Fruit fly (Drosophila melanogaster) whole organism, wandering third instar larva: ENCODE measurements around the gene CG9691.

ENCODE experiments used
- Abd-B ChIP-seq: fragments of >200 bp; optimal IDR thresholded peaks from 2 replicates; lab custom pipeline; 2017; ENCODE audit warnings: missing biosample characterization, missing genetic modification characterization
- CG32264 ChIP-seq: fragments of 200-800 bp; sonication (Bioruptor generic); optimal IDR thresholded peaks from 2 replicates; lab custom pipeline; 2016; ENCODE audit warnings: missing biosample characterization, missing genetic modification characterization
- CG9705 ChIP-seq: fragments of 200-800 bp; sonication (Bioruptor generic); optimal IDR thresholded peaks from 2 replicates; lab custom pipeline; 2018; ENCODE audit warnings: missing biosample characterization, mild to moderate bottlenecking, missing genetic modification characterization
- CrebA ChIP-seq: fragments of 200-800 bp; sonication (Bioruptor generic); optimal IDR thresholded peaks from 2 replicates; lab custom pipeline; 2016; ENCODE audit warnings: missing biosample characterization, mild to moderate bottlenecking, missing genetic modification characterization, borderline replicate concordance
- Dfd ChIP-seq: fragments of >200 bp; optimal IDR thresholded peaks from 2 replicates; lab custom pipeline; 2017; ENCODE audit warnings: missing biosample characterization, missing genetic modification characterization
- Dif ChIP-seq: fragments of 200-275, 200-300 bp; sonication (Bioruptor generic); optimal IDR thresholded peaks from 2 replicates; lab custom pipeline; 2018; ENCODE audit warnings: missing biosample characterization, missing genetic modification characterization; ENCODE audit not compliant: partially characterized antibody
- GATAd ChIP-seq: sonication (Bioruptor generic); optimal IDR thresholded peaks from 2 replicates; lab custom pipeline; 2016; ENCODE audit warnings: missing biosample characterization, missing genetic modification characterization
- Hr78 ChIP-seq: fragments of >200 bp; optimal IDR thresholded peaks from 2 replicates; lab custom pipeline; 2017; ENCODE audit warnings: missing biosample characterization, missing genetic modification characterization
- Hr83 ChIP-seq: fragments of 200-300 bp; sonication (Bioruptor generic); optimal IDR thresholded peaks from 2 replicates; lab custom pipeline; 2016; ENCODE audit warnings: missing biosample characterization, mild to moderate bottlenecking, missing genetic modification characterization, moderate library complexity; ENCODE audit not compliant: poor library complexity, severe bottlenecking
- Myc ChIP-seq: fragments of >200 bp; optimal IDR thresholded peaks from 2 replicates; lab custom pipeline; 2017
- N ChIP-seq: fragments of >200 bp; optimal IDR thresholded peaks from 2 replicates; lab custom pipeline; 2018; ENCODE audit warnings: missing biosample characterization, missing external identifiers, missing genetic modification characterization
- OdsH ChIP-seq: fragments of 200-800 bp; sonication (Bioruptor generic); optimal IDR thresholded peaks from 2 replicates; lab custom pipeline; 2016; ENCODE audit warnings: missing biosample characterization, mild to moderate bottlenecking, missing genetic modification characterization
- Sp1 ChIP-seq: fragments of 200-800 bp; sonication (Bioruptor generic); optimal IDR thresholded peaks from 3 replicates; lab custom pipeline; 2019; ENCODE audit warnings: missing biosample characterization, mild to moderate bottlenecking, missing genetic modification characterization, moderate library complexity
- Vsx2 ChIP-seq: fragments of 200-300, 225-300 bp; sonication (Bioruptor generic); optimal IDR thresholded peaks from 2 replicates; lab custom pipeline; 2018; ENCODE audit warnings: missing biosample characterization, missing genetic modification characterization; ENCODE audit not compliant: partially characterized antibody
- br ChIP-seq: fragments of 200-800 bp; sonication (Bioruptor generic); optimal IDR thresholded peaks from 2 replicates; lab custom pipeline; 2016; ENCODE audit warnings: missing biosample characterization, missing genetic modification characterization
- brk ChIP-seq: fragments of 200-800 bp; sonication (Bioruptor generic); optimal IDR thresholded peaks from 2 replicates; lab custom pipeline; 2016; ENCODE audit warnings: missing biosample characterization, mild to moderate bottlenecking, missing genetic modification characterization
- dmrt93B ChIP-seq: fragments of 200-800 bp; sonication (Bioruptor generic); optimal IDR thresholded peaks from 2 replicates; lab custom pipeline; 2018; ENCODE audit warnings: missing biosample characterization, mild to moderate bottlenecking, missing genetic modification characterization
- dsf ChIP-seq: sonication (Bioruptor generic); optimal IDR thresholded peaks from 2 replicates; lab custom pipeline; 2016; ENCODE audit warnings: missing biosample characterization, missing genetic modification characterization, borderline replicate concordance
- ey ChIP-seq: fragments of 200-800 bp; sonication (Bioruptor generic); optimal IDR thresholded peaks from 2 replicates; lab custom pipeline; 2016; ENCODE audit warnings: missing biosample characterization, missing genetic modification characterization
- fru ChIP-seq: fragments of 200-800 bp; sonication (Bioruptor generic); optimal IDR thresholded peaks from 3 replicates; lab custom pipeline; 2016; ENCODE audit warnings: missing biosample characterization, mild to moderate bottlenecking, missing genetic modification characterization
- h ChIP-seq: fragments of 200-800 bp; sonication (Bioruptor generic); optimal IDR thresholded peaks from 3 replicates; lab custom pipeline; 2016; ENCODE audit warnings: missing biosample characterization, mild to moderate bottlenecking, missing genetic modification characterization
- jim ChIP-seq: fragments of 175-275, 200-325 bp; sonication (Bioruptor generic); optimal IDR thresholded peaks from 2 replicates; lab custom pipeline; 2016; ENCODE audit warnings: missing biosample characterization, mild to moderate bottlenecking, missing genetic modification characterization
- lola ChIP-seq: fragments of >200 bp; optimal IDR thresholded peaks from 2 replicates; lab custom pipeline; 2017; ENCODE audit warnings: missing biosample characterization, missing genetic modification characterization
- pan ChIP-seq: fragments of >200 bp; optimal IDR thresholded peaks from 2 replicates; lab custom pipeline; 2017
- psq ChIP-seq: fragments of 200-800 bp; sonication (Bioruptor generic); optimal IDR thresholded peaks from 3 replicates; lab custom pipeline; 2017; ENCODE audit warnings: missing biosample characterization, mild to moderate bottlenecking, missing genetic modification characterization, moderate library complexity
- rgr ChIP-seq: fragments of 200-800 bp; sonication (Bioruptor generic); optimal IDR thresholded peaks from 3 replicates; lab custom pipeline; 2016; ENCODE audit warnings: missing biosample characterization, mild to moderate bottlenecking, missing genetic modification characterization
- sage ChIP-seq: fragments of 200-800 bp; sonication (Bioruptor generic); optimal IDR thresholded peaks from 2 replicates; lab custom pipeline; 2016; ENCODE audit warnings: missing biosample characterization, mild to moderate bottlenecking, missing genetic modification characterization
- tai ChIP-seq: sonication (Bioruptor generic); optimal IDR thresholded peaks from 2 replicates; lab custom pipeline; 2016; ENCODE audit warnings: missing biosample characterization, missing genetic modification characterization
- usp ChIP-seq: fragments of >200 bp; optimal IDR thresholded peaks from 2 replicates; lab custom pipeline; 2017; ENCODE audit warnings: missing biosample characterization, missing genetic modification characterization
- woc ChIP-seq: sonication (Bioruptor generic); optimal IDR thresholded peaks from 2 replicates; lab custom pipeline; 2016; ENCODE audit warnings: missing biosample characterization, mild to moderate bottlenecking, missing genetic modification characterization

Gene CG9691

DNA sequence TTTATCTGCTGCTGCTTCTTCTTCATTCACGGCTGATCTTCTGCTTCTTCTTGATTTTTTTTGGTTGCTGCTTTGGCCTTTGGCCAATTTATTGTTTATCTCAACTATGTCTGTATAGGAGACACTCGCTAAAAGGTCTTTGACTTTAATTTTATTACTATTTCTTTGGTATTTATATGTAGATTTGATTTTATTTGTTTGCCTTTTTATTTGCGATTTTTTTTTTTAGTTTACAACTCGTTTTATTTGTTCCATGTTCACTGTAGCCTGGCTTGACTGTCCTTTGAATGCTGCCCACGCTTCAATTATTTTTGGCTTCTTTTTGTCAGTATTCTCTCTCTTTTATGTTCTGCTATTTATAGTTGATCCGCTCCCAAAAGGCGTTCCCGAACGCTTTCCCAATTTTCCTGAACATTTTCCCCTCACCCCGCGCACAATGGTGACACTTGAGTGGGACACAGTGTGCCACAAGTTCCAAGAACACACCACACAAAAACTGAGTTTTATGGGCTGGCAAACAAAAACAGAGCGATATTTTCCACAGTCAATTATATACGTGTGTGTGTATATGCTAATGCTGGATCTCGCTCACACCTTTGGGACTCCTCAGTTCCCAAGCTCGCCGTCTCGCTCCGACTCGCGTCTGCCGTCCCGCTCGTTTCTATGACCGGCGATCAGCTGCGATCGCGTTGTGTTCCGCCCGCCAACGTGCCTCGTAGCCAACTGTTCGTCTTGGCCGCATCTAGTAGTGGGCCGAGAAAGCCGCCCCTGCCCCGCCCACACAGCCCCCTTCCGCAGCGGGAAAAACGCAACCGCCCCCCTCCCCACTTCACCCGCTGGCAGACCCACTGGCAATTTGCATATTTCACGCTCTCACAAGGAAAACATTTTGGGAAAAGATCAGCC is 8.0 kb upstream of the CG9691 start, which contains the start of gene CG15247 (continued):
- peak; percentile 17 for TF ChIP-seq ey (GFP tag; lab: Kevin White, UChicago)
- TF ChIP-seq rgr (GFP tag; lab: Kevin White, UChicago): peak; percentile 20
- peak; percentile 26 for TF ChIP-seq h (GFP tag; lab: Kevin White, UChicago)
- TF ChIP-seq Hr83 (GFP tag; lab: Kevin White, UChicago): no peak
- no peak for TF ChIP-seq dsf
- TF ChIP-seq psq: no peak
- peak; percentile 16 for TF ChIP-seq br (GFP tag; lab: Kevin White, UChicago)
- no peak for TF ChIP-seq Abd-B (GFP tag; lab: Kevin White, UChicago)
- no peak for TF ChIP-seq usp (GFP tag; lab: Kevin White, UChicago)
- TF ChIP-seq brk: no peak

dm6 chrX:9877240-9877639 is 7.0 kb upstream of the CG9691 start:
- no peak for TF ChIP-seq Hr78 (GFP tag; lab: Kevin White, UChicago)
- TF ChIP-seq fru (GFP tag; lab: Kevin White, UChicago): no peak
- TF ChIP-seq sage (GFP tag; lab: Kevin White, UChicago): no peak
- TF ChIP-seq CG9705 (GFP tag; lab: Kevin White, UChicago): no peak
- TF ChIP-seq N (GFP tag; lab: Kevin White, UChicago): no peak
- no peak for TF ChIP-seq GATAd (GFP tag; lab: Kevin White, UChicago)

- peak; percentile 17 for TF ChIP-seq Myc (lab: Kevin White, UChicago)
- TF ChIP-seq Abd-B (GFP tag; lab: Kevin White, UChicago): no peak
Measured at dm6 chrX:9878125-9878524, 6.1 kb upstream of the CG9691 start, which contains the start of gene CG1468. TSS of gene CG1468 (plus strand) at chrX:9878422.

DNA sequence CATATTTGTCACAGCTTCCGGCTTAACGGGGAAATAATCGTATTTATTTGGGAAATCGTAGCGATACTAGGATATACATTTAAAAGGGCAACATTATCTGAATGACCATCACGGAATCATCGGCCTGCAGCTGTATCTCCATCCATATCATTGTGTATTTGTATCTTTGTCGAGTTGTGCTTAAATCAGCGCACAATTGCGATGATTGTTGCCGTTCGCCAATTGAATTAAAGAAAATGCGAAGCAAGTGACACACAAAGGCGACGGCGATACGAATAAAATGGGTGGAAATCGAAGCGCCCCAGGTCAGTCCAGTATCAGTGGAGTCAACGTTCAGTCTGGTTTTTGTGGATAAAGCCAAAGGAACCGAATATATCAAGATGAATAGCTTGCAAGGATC is 4.7 kb upstream of the CG9691 start, which contains the start of gene CG9686:
CG9686 (plus strand) TSS at position 301 of the 400 bp plus-strand sequence.
- TF ChIP-seq fru (GFP tag; lab: Kevin White, UChicago) (no peak), usp (GFP tag; lab: Kevin White, UChicago) (no peak), jim (GFP tag; lab: Kevin White, UChicago) (no peak), tai (GFP tag; lab: Kevin White, UChicago) (no peak), woc (GFP tag; lab: Kevin White, UChicago) (no peak), Dfd (GFP tag; lab: Kevin White, UChicago) (no peak), lola (GFP tag; lab: Kevin White, UChicago) (no peak), CG32264 (GFP tag; lab: Kevin White, UChicago) (no peak), dsf (no peak), pan (lab: Kevin White, UChicago) (no peak), rgr (GFP tag; lab: Kevin White, UChicago) (no peak), Sp1 (GFP tag; lab: Kevin White, UChicago) (no peak), sage (GFP tag; lab: Kevin White, UChicago) (no peak), OdsH (no peak), Abd-B (GFP tag; lab: Kevin White, UChicago) (no peak), dmrt93B (GFP tag; lab: Kevin White, UChicago) (no peak), N (GFP tag; lab: Kevin White, UChicago) (no peak), Vsx2 (GFP tag; lab: Kevin White, UChicago) (no peak), Hr83 (GFP tag; lab: Kevin White, UChicago) (no peak), Dif (GFP tag; lab: Kevin White, UChicago) (no peak)
- TF ChIP-seq, all 38 proteins: peak for 0

dm6 chrX:9881746-9882145 is 2.5 kb upstream of the CG9691 start, which contains the start of gene CG9689:
TSS of gene CG9689 (plus strand) at chrX:9881953.
- TF ChIP-seq Vsx2 (GFP tag; lab: Kevin White, UChicago) (peak; percentile 55), CrebA (no peak)
